Fruit fly (Drosophila melanogaster): ENCODE measurements around the gene CG11841.

Gene CG11841

DNA sequence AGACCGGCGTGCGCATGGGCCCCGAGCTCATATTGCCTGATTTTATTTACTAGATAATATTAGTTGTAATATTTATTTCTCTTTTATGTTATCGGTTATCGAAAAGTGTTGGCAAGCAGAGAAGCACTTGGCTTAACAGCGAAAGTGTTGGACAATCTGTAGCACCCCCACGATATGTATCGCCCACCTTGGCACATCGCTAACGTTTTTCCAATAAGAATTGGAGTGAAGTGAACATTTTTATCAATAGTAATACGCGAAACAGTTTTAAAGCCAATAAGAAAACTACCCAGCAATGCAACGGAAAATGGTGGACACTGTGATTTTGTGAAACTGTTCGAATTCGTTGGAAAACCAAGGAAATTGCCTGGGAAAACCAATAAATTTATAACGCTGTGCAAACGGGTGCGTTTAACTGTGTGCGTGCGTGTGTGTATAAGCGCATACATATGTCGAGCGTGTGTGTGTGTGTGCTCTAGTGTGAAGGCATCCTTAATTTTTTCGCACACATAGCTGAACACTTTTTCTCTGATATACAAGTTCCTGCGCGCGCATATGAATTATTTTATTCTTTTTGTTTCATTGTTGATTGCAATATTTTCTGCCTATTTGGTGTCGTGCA lies 11.8 kb upstream of the CG11841 start, which contains the start of the genes Slu7 and Pkc98E (continued):
- peak; percentile 23 for TF ChIP-seq CG18476 (GFP tag; optimal IDR thresholded peaks at IDR 0.05)
- TF ChIP-seq Ada2b (GFP tag; IDR thresholded peaks at IDR 0.05), result peak; percentile 13; the same call in 1 of the 2 replicates
- peak; percentile 33; the same call in 1 of the 3 replicates for TF ChIP-seq sr (GFP tag; IDR thresholded peaks at IDR 0.05)
- peak; percentile 97 to 99 for TF ChIP-seq insv (GFP tag; optimal IDR thresholded peaks at IDR 0.05)
- TF ChIP-seq onecut (GFP tag; IDR thresholded peaks at IDR 0.05), result peak; percentile 85
- peak; percentile 90 for TF ChIP-seq sob (GFP tag; IDR thresholded peaks at IDR 0.05)
- TF ChIP-seq CG6791 (GFP tag; IDR thresholded peaks at IDR 0.05; ENCODE audit: partially characterized antibody), result peak; percentile 95
- no peak for TF ChIP-seq CG10431 (GFP tag; optimal IDR thresholded peaks at IDR 0.05)
- no peak for TF ChIP-seq CG14441 (GFP tag; IDR thresholded peaks at IDR 0.05)
- no peak for TF ChIP-seq CG16863 (GFP tag; optimal IDR thresholded peaks at IDR 0.05)
- TF ChIP-seq Six4 (GFP tag; optimal IDR thresholded peaks at IDR 0.05), result no peak
- peak; percentile 60 for TF ChIP-seq bab2 (GFP tag; optimal IDR thresholded peaks at IDR 0.05)
- 0 out of 3 replicates have a peak, but pooled peaks have one; percentile 9 for TF ChIP-seq CG7357 (GFP tag; IDR thresholded peaks at IDR 0.05)
- peak; percentile 17 for TF ChIP-seq CG11398 (GFP tag; optimal IDR thresholded peaks at IDR 0.05)
- peak; percentile 96 for TF ChIP-seq stwl (tag; optimal IDR thresholded peaks at IDR 0.05)
- TF ChIP-seq CG4730 (GFP tag; IDR thresholded peaks at IDR 0.05), result no peak
- peak; percentile 95 for TF ChIP-seq cg (GFP tag; optimal IDR thresholded peaks at IDR 0.05)
- TF ChIP-seq PHDP (tag; optimal IDR thresholded peaks at IDR 0.05), result peak; percentile 32
- peak; percentile 16 for TF ChIP-seq Blimp-1 (GFP tag; optimal IDR thresholded peaks at IDR 0.05)
- peak; percentile 39 for TF ChIP-seq CG5245 (GFP tag; optimal IDR thresholded peaks at IDR 0.05)
- TF ChIP-seq CG1603 (tag; optimal IDR thresholded peaks at IDR 0.05), result peak; percentile 73
- no peak for TF ChIP-seq CG8281 (tag; optimal IDR thresholded peaks at IDR 0.05)
- TF ChIP-seq prd (optimal IDR thresholded peaks at IDR 0.05), result no peak
- peak; percentile 76 for TF ChIP-seq prd (GFP tag; IDR thresholded peaks at IDR 0.05)
- TF ChIP-seq Antp (GFP tag; optimal IDR thresholded peaks at IDR 0.05), result peak; percentile 79
- TF ChIP-seq CG12769 (tag; optimal IDR thresholded peaks at IDR 0.05), result no peak
- 0 out of 3 replicates have a peak, but pooled peaks have one; percentile 43 for TF ChIP-seq CG6175 (GFP tag; IDR thresholded peaks at IDR 0.05)
- TF ChIP-seq CG8478 (optimal IDR thresholded peaks at IDR 0.05), result peak; percentile 95
- peak; percentile 42 for TF ChIP-seq ERR (GFP tag; optimal IDR thresholded peaks at IDR 0.05)
- peak; percentile 70 for TF ChIP-seq Hsf (GFP tag; optimal IDR thresholded peaks at IDR 0.05)
- TF ChIP-seq dimm (GFP tag; IDR thresholded peaks at IDR 0.05), result no peak
- TF ChIP-seq CG12155 (GFP tag; optimal IDR thresholded peaks at IDR 0.05), result peak; percentile 73
- TF ChIP-seq HLH54F (GFP tag; optimal IDR thresholded peaks at IDR 0.05), result peak; percentile 78
- no peak for TF ChIP-seq D19B (GFP tag; optimal IDR thresholded peaks at IDR 0.05)
- no peak for TF ChIP-seq Lpt (GFP tag; optimal IDR thresholded peaks at IDR 0.05)
- no peak for TF ChIP-seq sens-2 (GFP tag; IDR thresholded peaks at IDR 0.05)
- TF ChIP-seq CG12942 (GFP tag; optimal IDR thresholded peaks at IDR 0.05), result peak; percentile 66
- peak; percentile 87 for TF ChIP-seq MBD-R2 (GFP tag; IDR thresholded peaks at IDR 0.05)
- peak; percentile 58 for TF ChIP-seq Dad (GFP tag; optimal IDR thresholded peaks at IDR 0.05)
- TF ChIP-seq run (tag; optimal IDR thresholded peaks at IDR 0.05), result no peak
- peak; percentile 34; the same call in 1 of the 2 replicates for TF ChIP-seq Adf1 (GFP tag; IDR thresholded peaks at IDR 0.05)
- peak; percentile 31 for TF ChIP-seq kni (GFP tag; optimal IDR thresholded peaks at IDR 0.05)
- TF ChIP-seq Doc3 (GFP tag; IDR thresholded peaks at IDR 0.05; ENCODE audit: partially characterized antibody), result peak; percentile 71
- TF ChIP-seq br (optimal IDR thresholded peaks at IDR 0.05), result no peak
- no peak for TF ChIP-seq ap (GFP tag; IDR thresholded peaks at IDR 0.05)
- peak; percentile 57 for TF ChIP-seq CG8944 (GFP tag; optimal IDR thresholded peaks at IDR 0.05)
- peak; percentile 30 for TF ChIP-seq mirr (GFP tag; optimal IDR thresholded peaks at IDR 0.05)
- TF ChIP-seq CG4328 (GFP tag; optimal IDR thresholded peaks at IDR 0.05), result peak; percentile 15
- no peak for TF ChIP-seq bowl (GFP tag; IDR thresholded peaks at IDR 0.05)
- peak; percentile 61 for TF ChIP-seq Hmr (GFP tag; optimal IDR thresholded peaks at IDR 0.05)
- TF ChIP-seq odd (GFP tag; optimal IDR thresholded peaks at IDR 0.05), result no peak
- no peak for TF ChIP-seq Tbp (GFP tag; optimal IDR thresholded peaks at IDR 0.05)
